In genomic region chr2L:5748188-5748587, dm6 we compare ENCODE assay signal across 4 fruit fly cellular contexts.
TF ChIP-seq lines count a peak whose summit lies in the region.

No protein-coding gene starts in this region.

- no peak for TF ChIP-seq CTCF in whole organism, embryonic (GFP tag; optimal IDR thresholded peaks at IDR 0.05; lab: Kevin White, UChicago)

TF ChIP-seq in whole organism, 6 proteins besides CTCF, POLR2A, EP300 and RAD21:
- TF ChIP-seq CG8478 (optimal IDR thresholded peaks at IDR 0.05; lab: Kevin White, UChicago) (no peak), usp (GFP tag; optimal IDR thresholded peaks at IDR 0.05; lab: Kevin White, UChicago) (no peak), Dll (optimal IDR thresholded peaks at IDR 0.05; lab: Kevin White, UChicago) (no peak), psq (optimal IDR thresholded peaks at IDR 0.05; lab: Kevin White, UChicago) (no peak), EcR (GFP tag; optimal IDR thresholded peaks at IDR 0.05; lab: Kevin White, UChicago) (no peak), pan (optimal IDR thresholded peaks at IDR 0.05; lab: Kevin White, UChicago) (peak; percentile 60)

TF ChIP-seq in whole organism, embryonic, 481 proteins besides CTCF, POLR2A, EP300 and RAD21:
- TF ChIP-seq Ptx1 (GFP tag; IDR thresholded peaks at IDR 0.05; lab: Robert Waterston, UW) (0 out of 2 replicates have a peak, but pooled peaks have one; percentile 4), CG7372 (GFP tag; IDR thresholded peaks at IDR 0.05; lab: Robert Waterston, UW) (no peak), Hmr (GFP tag; optimal IDR thresholded peaks at IDR 0.05; lab: Kevin White, UChicago) (no peak)

TF ChIP-seq in whole organism, prepupa, 60 proteins besides CTCF, POLR2A, EP300 and RAD21:
- TF ChIP-seq CG34406 (GFP tag; optimal IDR thresholded peaks at IDR 0.05; lab: Kevin White, UChicago) (no peak), dac (GFP tag; optimal IDR thresholded peaks at IDR 0.05; lab: Kevin White, UChicago) (no peak), dsx (GFP tag; optimal IDR thresholded peaks at IDR 0.05; lab: Kevin White, UChicago; ENCODE audit: poor library complexity, severe bottlenecking) (no peak), CG9139 (GFP tag; optimal IDR thresholded peaks at IDR 0.05; lab: Kevin White, UChicago) (no peak), Sox15 (GFP tag; optimal IDR thresholded peaks at IDR 0.05; lab: Kevin White, UChicago) (no peak), Eip78C (GFP tag; lab: Kevin White, UChicago) (peak; percentile 62), Hr4 (GFP tag; optimal IDR thresholded peaks at IDR 0.05; lab: Kevin White, UChicago) (no peak), CG11902 (GFP tag; optimal IDR thresholded peaks at IDR 0.05; lab: Kevin White, UChicago) (no peak), Hr38 (GFP tag; optimal IDR thresholded peaks at IDR 0.05; lab: Kevin White, UChicago) (no peak), CG31627 (GFP tag; optimal IDR thresholded peaks at IDR 0.05; lab: Kevin White, UChicago) (peak; percentile 19), CG32006 (GFP tag; optimal IDR thresholded peaks at IDR 0.05; lab: Kevin White, UChicago) (no peak), cyc (GFP tag; optimal IDR thresholded peaks at IDR 0.05; lab: Kevin White, UChicago) (no peak), fkh (GFP tag; optimal IDR thresholded peaks at IDR 0.05; lab: Kevin White, UChicago) (no peak), pdm3 (GFP tag; optimal IDR thresholded peaks at IDR 0.05; lab: Kevin White, UChicago) (peak; percentile 18), CG11762 (GFP tag; optimal IDR thresholded peaks at IDR 0.05; lab: Kevin White, UChicago; ENCODE audit: insufficient read depth) (no peak), achi (GFP tag; optimal IDR thresholded peaks at IDR 0.05; lab: Kevin White, UChicago) (no peak), fd85E (GFP tag; optimal IDR thresholded peaks at IDR 0.05; lab: Kevin White, UChicago) (no peak), vri (GFP tag; optimal IDR thresholded peaks at IDR 0.05; lab: Kevin White, UChicago) (no peak), CG4318 (GFP tag; optimal IDR thresholded peaks at IDR 0.05; lab: Kevin White, UChicago) (no peak), Eip75B (GFP tag; optimal IDR thresholded peaks at IDR 0.05; lab: Kevin White, UChicago) (no peak), Ets96B (tag; optimal IDR thresholded peaks at IDR 0.05; lab: Kevin White, UChicago) (peak; percentile 6), esn (GFP tag; optimal IDR thresholded peaks at IDR 0.05; lab: Kevin White, UChicago) (peak; percentile 1), lz (GFP tag; optimal IDR thresholded peaks at IDR 0.05; lab: Kevin White, UChicago) (no peak), CG3919 (GFP tag; optimal IDR thresholded peaks at IDR 0.05; lab: Kevin White, UChicago) (peak; percentile 2), CG6792 (GFP tag; optimal IDR thresholded peaks at IDR 0.05; lab: Kevin White, UChicago) (no peak), Smox (GFP tag; optimal IDR thresholded peaks at IDR 0.05; lab: Kevin White, UChicago) (no peak), salr (GFP tag; optimal IDR thresholded peaks at IDR 0.05; lab: Kevin White, UChicago) (no peak), CG10631 (GFP tag; optimal IDR thresholded peaks at IDR 0.05; lab: Kevin White, UChicago) (no peak), Sox102F (GFP tag; optimal IDR thresholded peaks at IDR 0.05; lab: Kevin White, UChicago) (no peak), CG8632 (GFP tag; optimal IDR thresholded peaks at IDR 0.05; lab: Kevin White, UChicago) (no peak), CG6854 (GFP tag; optimal IDR thresholded peaks at IDR 0.05; lab: Kevin White, UChicago) (no peak), CG6163 (GFP tag; IDR thresholded peaks at IDR 0.05; lab: Robert Waterston, UW) (no peak), Sox14 (GFP tag; optimal IDR thresholded peaks at IDR 0.05; lab: Kevin White, UChicago) (no peak), acj6 (GFP tag; optimal IDR thresholded peaks at IDR 0.05; lab: Kevin White, UChicago) (no peak), Met (GFP tag; optimal IDR thresholded peaks at IDR 0.05; lab: Kevin White, UChicago) (peak; percentile 25), fd59A (GFP tag; optimal IDR thresholded peaks at IDR 0.05; lab: Kevin White, UChicago) (no peak), CG6808 (GFP tag; optimal IDR thresholded peaks at IDR 0.05; lab: Kevin White, UChicago) (no peak), Lpt (GFP tag; optimal IDR thresholded peaks at IDR 0.05; lab: Kevin White, UChicago) (no peak), OdsH (GFP tag; optimal IDR thresholded peaks at IDR 0.05; lab: Kevin White, UChicago) (peak; percentile 14), svp (GFP tag; lab: Kevin White, UChicago) (peak; percentile 69)
TF ChIP-seq in whole organism, prepupa: peak in this region for 9.

TF ChIP-seq in whole organism, pupa, 21 proteins besides CTCF, POLR2A, EP300 and RAD21:
- TF ChIP-seq CG12605 (GFP tag; IDR thresholded peaks at IDR 0.05; lab: Robert Waterston, UW), result no peak
- TF ChIP-seq CG8159 (tag; optimal IDR thresholded peaks at IDR 0.05; lab: Kevin White, UChicago), result peak; percentile 33
- no peak for TF ChIP-seq CG9948 (tag; optimal IDR thresholded peaks at IDR 0.05; lab: Kevin White, UChicago)
- TF ChIP-seq CG17806 (tag; optimal IDR thresholded peaks at IDR 0.05; lab: Kevin White, UChicago), result peak; percentile 8
